Worm (Caenorhabditis elegans): Measurements from ENCODE around the gene Y47D3A.20.
A peak's percentile ranks its signal among the peaks of the same experiment; 100 is the strongest.

Gene Y47D3A.20

ce11 chrIII:11283648-11284047, 8.8 kb downstream of the Y47D3A.20 start:
- TF ChIP-seq attf-5 (GFP tag; optimal IDR thresholded peaks at IDR 0.05): no peak

DNA sequence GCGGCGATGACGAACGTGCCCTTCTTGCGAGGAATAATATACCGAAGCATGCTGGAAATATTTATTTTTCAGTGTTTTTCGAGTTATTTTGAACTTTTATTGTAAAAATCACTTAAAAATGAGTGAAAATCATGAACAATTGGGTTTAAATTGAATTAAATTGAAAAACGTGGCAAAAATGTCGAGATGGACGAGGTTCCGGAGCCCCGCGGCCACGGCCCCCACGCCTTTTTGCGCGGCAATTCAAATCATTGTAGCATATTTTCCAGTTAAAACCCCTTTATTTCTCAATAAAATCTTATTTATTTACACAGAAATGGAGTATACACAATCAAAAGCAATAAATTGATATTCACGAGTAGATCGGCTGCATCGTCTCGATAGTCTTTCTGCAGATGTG, 11.2 kb downstream of the Y47D3A.20 start:
- 0 out of 2 replicates have a peak, but pooled peaks have one; percentile 17 for TF ChIP-seq ceh-100 (GFP tag; IDR thresholded peaks at IDR 0.05)
- TF ChIP-seq B0336.3 (GFP tag; IDR thresholded peaks at IDR 0.05): no peak
- TF ChIP-seq dpl-1 (GFP tag; optimal IDR thresholded peaks at IDR 0.05): peak; percentile 43
- TF ChIP-seq lin-35 (GFP tag; optimal IDR thresholded peaks at IDR 0.05): peak in 1 of 3 experiments; percentile 44
- TF ChIP-seq mcd-1 (GFP tag; IDR thresholded peaks at IDR 0.05): peak; percentile 45
- 0 out of 2 replicates have a peak, but pooled peaks have one; percentile 21 for TF ChIP-seq D2030.7 (GFP tag; IDR thresholded peaks at IDR 0.05)
- peak in 1 of 2 experiments; percentile 18 for TF ChIP-seq let-607 (tag; optimal IDR thresholded peaks at IDR 0.05)
- peak; percentile 83 for TF ChIP-seq lin-54 (GFP tag; optimal IDR thresholded peaks at IDR 0.05)
- TF ChIP-seq efl-1 (GFP tag; optimal IDR thresholded peaks at IDR 0.05): peak; percentile 62
- no peak for TF ChIP-seq rcor-1 (GFP tag; IDR thresholded peaks at IDR 0.05)

DNA sequence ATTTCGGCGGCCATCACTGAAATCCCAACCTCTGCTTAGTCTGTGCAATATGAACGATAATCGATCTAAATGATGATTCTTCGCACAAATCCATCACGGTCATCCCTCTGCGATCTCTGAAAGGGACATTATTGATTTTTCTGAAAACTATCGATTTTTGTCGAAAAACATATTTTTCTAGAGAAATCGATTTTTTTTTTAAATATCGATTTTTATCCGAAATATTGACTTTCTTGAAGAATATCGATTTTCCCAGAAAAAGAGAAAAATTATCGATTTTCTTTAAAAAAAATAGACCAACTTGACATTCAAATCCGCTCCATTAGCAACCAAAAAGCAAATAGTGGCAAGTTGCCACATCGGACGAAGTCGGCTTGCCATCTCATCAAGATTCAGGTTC, 12.5 kb downstream of the Y47D3A.20 start:
- TF ChIP-seq F52B5.7 (tag; optimal IDR thresholded peaks at IDR 0.05): no peak
- TF ChIP-seq sdz-38 (tag; optimal IDR thresholded peaks at IDR 0.05): no peak
- no peak for TF ChIP-seq D2030.7 (GFP tag; IDR thresholded peaks at IDR 0.05)
- no peak for TF ChIP-seq K11D2.4 (GFP tag; IDR thresholded peaks at IDR 0.05)
- no peak for TF ChIP-seq lin-26 (GFP tag; IDR thresholded peaks at IDR 0.05)
- TF ChIP-seq atf-7 (tag; optimal IDR thresholded peaks at IDR 0.05): no peak
- TF ChIP-seq ztf-25 (GFP tag; IDR thresholded peaks at IDR 0.05): no peak
- no peak for TF ChIP-seq Y56A3A.18 (GFP tag; IDR thresholded peaks at IDR 0.05)
- no peak for TF ChIP-seq F55B11.4 (tag; optimal IDR thresholded peaks at IDR 0.05; ENCODE audit: borderline replicate concordance, insufficient read depth)

DNA sequence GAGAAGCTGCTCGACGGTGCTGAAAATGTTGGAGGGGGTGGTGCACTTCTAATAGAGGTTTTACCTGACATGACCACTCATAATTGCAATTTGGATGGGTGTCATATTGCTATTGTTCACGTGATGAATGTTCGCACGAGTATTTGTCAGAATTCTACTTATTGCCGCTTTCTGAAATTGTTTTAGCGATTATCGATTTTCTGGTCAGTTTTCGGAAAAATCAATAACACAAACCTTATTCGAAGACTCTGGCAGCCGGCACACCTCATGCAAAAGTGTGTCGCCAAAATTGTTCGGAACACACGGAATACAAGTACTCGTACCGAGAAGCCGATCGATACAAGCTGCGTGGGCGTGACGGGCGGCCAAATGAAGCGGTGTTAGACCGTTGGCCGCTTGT, 13.4 kb downstream of the Y47D3A.20 start:
- TF ChIP-seq rcor-1 (GFP tag; IDR thresholded peaks at IDR 0.05) (no peak), lin-26 (GFP tag; IDR thresholded peaks at IDR 0.05) (no peak), K11D2.4 (GFP tag; IDR thresholded peaks at IDR 0.05) (no peak), mes-4 (tag; optimal IDR thresholded peaks at IDR 0.05) (no peak), ets-4 (GFP tag; optimal IDR thresholded peaks at IDR 0.05) (no peak), Y53G8AR.9 (GFP tag; conservative IDR thresholded peaks at IDR 0.05) (no peak), lsl-1 (GFP tag; optimal IDR thresholded peaks at IDR 0.05) (no peak), egrh-3 (GFP tag; IDR thresholded peaks at IDR 0.05) (no peak), let-526 (GFP tag; IDR thresholded peaks at IDR 0.05) (no peak), tbx-9 (tag; optimal IDR thresholded peaks at IDR 0.05; ENCODE audit: borderline replicate concordance) (no peak), efl-1 (GFP tag; optimal IDR thresholded peaks at IDR 0.05) (no peak), pbrm-1 (GFP tag; IDR thresholded peaks at IDR 0.05) (no peak), sea-2 (GFP tag; IDR thresholded peaks at IDR 0.05) (no peak), B0035.1 (tag; optimal IDR thresholded peaks at IDR 0.05) (no peak), F57A8.1 (GFP tag; optimal IDR thresholded peaks at IDR 0.05) (no peak), bed-1 (GFP tag; IDR thresholded peaks at IDR 0.05) (no peak), ceh-100 (GFP tag; IDR thresholded peaks at IDR 0.05) (no peak)

- TF ChIP-seq xnd-1 (tag; optimal IDR thresholded peaks at IDR 0.05): peak; percentile 81
- TF ChIP-seq cebp-1 (GFP tag; IDR thresholded peaks at IDR 0.05): no peak
- no peak for TF ChIP-seq cebp-1 (tag; optimal IDR thresholded peaks at IDR 0.05)
- TF ChIP-seq mcd-1 (GFP tag; IDR thresholded peaks at IDR 0.05): peak; percentile 24; the same call in 1 of the 2 replicates
- 0 out of 2 replicates have a peak, but pooled peaks have one; percentile 15 for TF ChIP-seq B0019.2 (GFP tag; conservative IDR thresholded peaks at IDR 0.05)
- TF ChIP-seq ceh-100 (GFP tag; IDR thresholded peaks at IDR 0.05): 0 out of 2 replicates have a peak, but pooled peaks have one; percentile 29
- 0 out of 2 replicates have a peak, but pooled peaks have one; percentile 15 for TF ChIP-seq Y79H2A.3 (GFP tag; conservative IDR thresholded peaks at IDR 0.05)
- TF ChIP-seq lsl-1 (GFP tag; optimal IDR thresholded peaks at IDR 0.05): peak; percentile 97
- TF ChIP-seq madf-8 (GFP tag; conservative IDR thresholded peaks at IDR 0.05): peak; percentile 85
- peak; percentile 25 for TF ChIP-seq dpl-1 (GFP tag; optimal IDR thresholded peaks at IDR 0.05)
- peak; percentile 96 for TF ChIP-seq madf-6 (GFP tag; IDR thresholded peaks at IDR 0.05)
- TF ChIP-seq ztf-6 (GFP tag; IDR thresholded peaks at IDR 0.05): no peak
- 0 out of 2 replicates have a peak, but pooled peaks have one; percentile 31 for TF ChIP-seq ztf-28 (GFP tag; IDR thresholded peaks at IDR 0.05)
- peak; percentile 48 for TF ChIP-seq snpc-1.3 (tag; optimal IDR thresholded peaks at IDR 0.05; ENCODE audit: insufficient read depth)
- peak; percentile 74 for TF ChIP-seq ceh-91 (GFP tag; IDR thresholded peaks at IDR 0.05)
- TF ChIP-seq D2030.7 (GFP tag; IDR thresholded peaks at IDR 0.05): peak; percentile 82
Measured at ce11 chrIII:11289876-11290275, 15.0 kb downstream of the Y47D3A.20 start.

All from whole organism, young adult.